Fruit fly (Drosophila melanogaster): ENCODE measurements around the gene ras.

Gene ras

DNA sequence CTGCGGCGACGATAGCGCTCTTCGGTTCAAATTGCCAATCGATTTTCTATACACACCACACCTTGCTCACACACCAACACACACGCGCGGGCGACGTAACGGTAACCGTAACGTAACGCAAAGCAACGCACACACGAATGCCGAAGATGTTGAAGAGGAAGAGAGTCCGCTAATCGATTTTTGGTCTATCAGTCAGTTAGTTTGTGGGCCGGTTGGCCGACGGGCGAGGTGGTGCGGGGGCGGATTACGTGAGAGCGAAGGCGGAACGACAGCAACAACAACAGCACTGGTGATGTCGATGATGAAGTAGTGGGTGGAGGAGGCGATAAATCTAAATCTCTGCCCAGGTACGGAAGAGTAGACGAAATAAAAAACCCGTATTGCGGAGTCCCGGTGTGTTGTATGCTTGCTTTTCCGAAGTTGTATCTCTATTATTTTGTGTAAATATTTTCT is at the start of gene ras (continued):
- TF ChIP-seq vnd (GFP tag; IDR thresholded peaks at IDR 0.05; ENCODE audit: partially characterized antibody) (no peak), ind (GFP tag; optimal IDR thresholded peaks at IDR 0.05) (no peak), CG2199 (GFP tag; IDR thresholded peaks at IDR 0.05) (no peak), CoRest (tag; optimal IDR thresholded peaks at IDR 0.05) (no peak), sug (tag; optimal IDR thresholded peaks at IDR 0.05) (peak; percentile 61), pfk (GFP tag; optimal IDR thresholded peaks at IDR 0.05) (no peak), h (optimal IDR thresholded peaks at IDR 0.05) (no peak), sr (GFP tag; IDR thresholded peaks at IDR 0.05) (peak; percentile 80), CG10462 (GFP tag; optimal IDR thresholded peaks at IDR 0.05) (no peak), CG6765 (GFP tag; optimal IDR thresholded peaks at IDR 0.05) (peak; percentile 34), Opbp (GFP tag; IDR thresholded peaks at IDR 0.05; ENCODE audit: partially characterized antibody) (no peak), CG17361 (GFP tag; IDR thresholded peaks at IDR 0.05) (no peak), CG11504 (tag; optimal IDR thresholded peaks at IDR 0.05) (peak; percentile 85), en (GFP tag; optimal IDR thresholded peaks at IDR 0.05) (no peak), Dfd (GFP tag; optimal IDR thresholded peaks at IDR 0.05) (no peak), Atf6 (GFP tag; IDR thresholded peaks at IDR 0.05) (no peak), odd (GFP tag; optimal IDR thresholded peaks at IDR 0.05) (no peak), CG30431 (GFP tag; optimal IDR thresholded peaks at IDR 0.05) (no peak), E2f1 (GFP tag; IDR thresholded peaks at IDR 0.05) (no peak), CG15011 (GFP tag; optimal IDR thresholded peaks at IDR 0.05) (no peak), ash1 (GFP tag; optimal IDR thresholded peaks at IDR 0.05) (peak; percentile 37), CG17328 (GFP tag; IDR thresholded peaks at IDR 0.05) (no peak), Dek (tag; optimal IDR thresholded peaks at IDR 0.05) (no peak), CG31365 (tag; optimal IDR thresholded peaks at IDR 0.05) (no peak), chif (GFP tag; optimal IDR thresholded peaks at IDR 0.05) (no peak), da (GFP tag; optimal IDR thresholded peaks at IDR 0.05) (no peak), CG14860 (GFP tag; IDR thresholded peaks at IDR 0.05; ENCODE audit: partially characterized antibody) (no peak), Bteb2 (GFP tag; optimal IDR thresholded peaks at IDR 0.05) (no peak), CG2202 (tag; optimal IDR thresholded peaks at IDR 0.05) (no peak), br (optimal IDR thresholded peaks at IDR 0.05) (no peak), CG3407 (GFP tag; optimal IDR thresholded peaks at IDR 0.05) (no peak), al (GFP tag; IDR thresholded peaks at IDR 0.05) (no peak), Hr39 (optimal IDR thresholded peaks at IDR 0.05) (no peak), PHDP (tag; optimal IDR thresholded peaks at IDR 0.05) (no peak), Trl (optimal IDR thresholded peaks at IDR 0.05) (peak in 1 of 2 experiments; percentile 37), Trl (GFP tag; optimal IDR thresholded peaks at IDR 0.05) (no peak), YL-1 (GFP tag; optimal IDR thresholded peaks at IDR 0.05) (no peak), slp2 (GFP tag; optimal IDR thresholded peaks at IDR 0.05) (no peak), jing (GFP tag; optimal IDR thresholded peaks at IDR 0.05) (no peak), CG12299 (tag; optimal IDR thresholded peaks at IDR 0.05) (no peak), CG5180 (GFP tag; optimal IDR thresholded peaks at IDR 0.05) (peak; percentile 25), Lhr (GFP tag; optimal IDR thresholded peaks at IDR 0.05) (no peak), Hand (GFP tag; optimal IDR thresholded peaks at IDR 0.05) (no peak), abd-A (tag; optimal IDR thresholded peaks at IDR 0.05) (peak; percentile 87), Sox102F (GFP tag; optimal IDR thresholded peaks at IDR 0.05) (no peak), kay (GFP tag; optimal IDR thresholded peaks at IDR 0.05) (no peak), bab2 (GFP tag; optimal IDR thresholded peaks at IDR 0.05) (no peak), Deaf1 (tag; optimal IDR thresholded peaks at IDR 0.05) (peak; percentile 70), CG6272 (GFP tag; IDR thresholded peaks at IDR 0.05) (no peak), CG10654 (GFP tag; optimal IDR thresholded peaks at IDR 0.05) (no peak), tup (GFP tag; optimal IDR thresholded peaks at IDR 0.05) (no peak), CG3726 (GFP tag; IDR thresholded peaks at IDR 0.05) (no peak), cwo (GFP tag; optimal IDR thresholded peaks at IDR 0.05) (no peak)

Data from whole organism, embryonic.